ENCODE assay signal across 2 fruit fly cellular contexts in genomic region chr3R:21726593-21726992, dm6.
TF ChIP-seq lines count a peak whose summit lies in the region.

No protein-coding gene starts in this region.

- no peak for TF ChIP-seq CTCF in whole organism, embryonic (GFP tag; optimal IDR thresholded peaks at IDR 0.05; lab: Kevin White, UChicago)

TF ChIP-seq in whole organism, embryonic, 481 proteins besides CTCF, POLR2A, EP300 and RAD21:
- TF ChIP-seq Med (GFP tag; lab: Kevin White, UChicago), result no peak
- TF ChIP-seq Dp (GFP tag; optimal IDR thresholded peaks at IDR 0.05; lab: Kevin White, UChicago), result no peak
- no peak for TF ChIP-seq D (optimal IDR thresholded peaks at IDR 0.05; lab: Kevin White, UChicago)
- TF ChIP-seq D (GFP tag; optimal IDR thresholded peaks at IDR 0.05; lab: Kevin White, UChicago), result no peak
- TF ChIP-seq HmgD (GFP tag; optimal IDR thresholded peaks at IDR 0.05; lab: Kevin White, UChicago), result no peak
- TF ChIP-seq gcm2 (GFP tag; optimal IDR thresholded peaks at IDR 0.05; lab: Kevin White, UChicago), result no peak
- TF ChIP-seq CG1529 (GFP tag; optimal IDR thresholded peaks at IDR 0.05; lab: Kevin White, UChicago), result no peak
- peak; percentile 53 for TF ChIP-seq oc (tag; optimal IDR thresholded peaks at IDR 0.05; lab: Kevin White, UChicago)
- TF ChIP-seq onecut (GFP tag; IDR thresholded peaks at IDR 0.05; lab: Robert Waterston, UW), result no peak
- 0 out of 2 replicates have a peak, but pooled peaks have one; percentile 32 for TF ChIP-seq Awh (GFP tag; IDR thresholded peaks at IDR 0.05; lab: Robert Waterston, UW)
- TF ChIP-seq lab (GFP tag; optimal IDR thresholded peaks at IDR 0.05; lab: Kevin White, UChicago), result no peak
- TF ChIP-seq Abd-B (GFP tag; optimal IDR thresholded peaks at IDR 0.05; lab: Kevin White, UChicago), result no peak
- TF ChIP-seq org-1 (GFP tag; optimal IDR thresholded peaks at IDR 0.05; lab: Kevin White, UChicago), result no peak
- TF ChIP-seq NfI (GFP tag; optimal IDR thresholded peaks at IDR 0.05; lab: Kevin White, UChicago), result no peak
- TF ChIP-seq hb (GFP tag; IDR thresholded peaks at IDR 0.05; lab: Robert Waterston, UW; ENCODE audit: partially characterized antibody), result no peak

TF ChIP-seq in whole organism, pupa, 21 proteins besides CTCF, POLR2A, EP300 and RAD21:
- TF ChIP-seq CG4496 (GFP tag; IDR thresholded peaks at IDR 0.05; lab: Robert Waterston, UW) (0 out of 3 replicates have a peak, but pooled peaks have one; percentile 22), EcR (GFP tag; optimal IDR thresholded peaks at IDR 0.05; lab: Kevin White, UChicago) (peak; percentile 60), CG32121 (GFP tag; IDR thresholded peaks at IDR 0.05; lab: Robert Waterston, UW) (no peak)
